Worm (Caenorhabditis elegans) whole organism, L4/young adult: ENCODE data around the gene T26E4.7.

Experiments used
- dao-5 ChIP-seq: sonication (generic microtip); optimal IDR thresholded peaks from 2 replicates; lab custom pipeline; 2016; ENCODE audit warnings: missing genotype, missing genetic modification characterization, moderate library complexity, missing compliant biosample characterization
- him-1 ChIP-seq: sonication (generic microtip); optimal IDR thresholded peaks from 2 replicates; lab custom pipeline; 2016; ENCODE audit warnings: missing genotype, missing genetic modification reagents, missing genetic modification characterization, missing compliant biosample characterization

ce11 chrV:15821398-15821797, 28.0 kb downstream of the T26E4.7 start, which contains the start of gene srbc-49:
- TF ChIP-seq dao-5 (no peak), him-1 (no peak)
